Fruit fly (Drosophila melanogaster): ENCODE measurements around the gene ntc.

ntc gene

dm6 chr3L:3765782-3766520 lies 40.3 kb downstream of the ntc start (continued):
- TF ChIP-seq hbn (GFP tag; IDR thresholded peaks at IDR 0.05; ENCODE audit: partially characterized antibody) (no peak), CG30431 (GFP tag; optimal IDR thresholded peaks at IDR 0.05) (peak; percentile 6), Adf1 (GFP tag; IDR thresholded peaks at IDR 0.05) (peak; percentile 39; the same call in 1 of the 2 replicates), CG4820 (GFP tag; optimal IDR thresholded peaks at IDR 0.05) (peak; percentile 32), Opbp (GFP tag; IDR thresholded peaks at IDR 0.05; ENCODE audit: partially characterized antibody) (no peak), CG12104 (GFP tag; optimal IDR thresholded peaks at IDR 0.05) (peak; percentile 29), CG9215 (GFP tag; IDR thresholded peaks at IDR 0.05) (no peak; the same call in 1 of the 2 replicates), CG3281 (GFP tag; optimal IDR thresholded peaks at IDR 0.05) (peak; percentile 42), jumu (GFP tag; optimal IDR thresholded peaks at IDR 0.05) (peak; percentile 25), scrt (GFP tag; optimal IDR thresholded peaks at IDR 0.05) (peak; percentile 52), trh (GFP tag; optimal IDR thresholded peaks at IDR 0.05) (no peak), row (GFP tag; IDR thresholded peaks at IDR 0.05) (peak; percentile 89), caup (GFP tag; optimal IDR thresholded peaks at IDR 0.05; ENCODE audit: severe bottlenecking) (peak; percentile 58), CG11696 (GFP tag; IDR thresholded peaks at IDR 0.05) (peak; percentile 42), CG7963 (GFP tag; IDR thresholded peaks at IDR 0.05; ENCODE audit: partially characterized antibody) (no peak), fd3F (GFP tag; optimal IDR thresholded peaks at IDR 0.05) (peak; percentile 82), NFAT (GFP tag; IDR thresholded peaks at IDR 0.05) (0 out of 2 replicates have a peak, but pooled peaks have one; percentile 5), CG16815 (GFP tag; optimal IDR thresholded peaks at IDR 0.05) (peak; percentile 33), insv (GFP tag; optimal IDR thresholded peaks at IDR 0.05) (no peak), lov (optimal IDR thresholded peaks at IDR 0.05) (no peak), lov (GFP tag; IDR thresholded peaks at IDR 0.05) (no peak), pb (GFP tag; optimal IDR thresholded peaks at IDR 0.05) (no peak), CG10209 (GFP tag; optimal IDR thresholded peaks at IDR 0.05) (peak; percentile 75), CG1792 (GFP tag; optimal IDR thresholded peaks at IDR 0.05) (no peak), CG16863 (GFP tag; optimal IDR thresholded peaks at IDR 0.05) (no peak), CG6654 (GFP tag; optimal IDR thresholded peaks at IDR 0.05) (peak; percentile 30), ind (GFP tag; optimal IDR thresholded peaks at IDR 0.05) (peak; percentile 44), dati (GFP tag; IDR thresholded peaks at IDR 0.05) (no peak), CG2875 (GFP tag; optimal IDR thresholded peaks at IDR 0.05) (peak; percentile 52), kni (GFP tag; optimal IDR thresholded peaks at IDR 0.05) (peak; percentile 49), pita (GFP tag; optimal IDR thresholded peaks at IDR 0.05) (no peak), CG9876 (GFP tag; optimal IDR thresholded peaks at IDR 0.05) (no peak), sug (tag; optimal IDR thresholded peaks at IDR 0.05) (peak; percentile 66), Sin3A (optimal IDR thresholded peaks at IDR 0.05) (no peak), CG12942 (GFP tag; optimal IDR thresholded peaks at IDR 0.05) (peak; percentile 8), tup (GFP tag; optimal IDR thresholded peaks at IDR 0.05) (no peak), Abd-B (GFP tag; optimal IDR thresholded peaks at IDR 0.05) (peak; percentile 70), CG1603 (tag; optimal IDR thresholded peaks at IDR 0.05) (no peak), NC2α (GFP tag; optimal IDR thresholded peaks at IDR 0.05) (no peak), CG7839 (tag; optimal IDR thresholded peaks at IDR 0.05) (peak; percentile 85), CG32532 (GFP tag; IDR thresholded peaks at IDR 0.05) (peak; percentile 81), CG31441 (GFP tag; IDR thresholded peaks at IDR 0.05) (peak; percentile 86), dysf (GFP tag; IDR thresholded peaks at IDR 0.05) (peak; percentile 78), CG17328 (GFP tag; IDR thresholded peaks at IDR 0.05) (peak; percentile 79), CG10565 (GFP tag; optimal IDR thresholded peaks at IDR 0.05) (no peak), CG6791 (GFP tag; IDR thresholded peaks at IDR 0.05; ENCODE audit: partially characterized antibody) (no peak), Taf1 (GFP tag; IDR thresholded peaks at IDR 0.05) (peak; percentile 49; the same call in 1 of the 2 replicates), CG15011 (GFP tag; optimal IDR thresholded peaks at IDR 0.05) (peak; percentile 39), ftz-f1 (GFP tag; optimal IDR thresholded peaks at IDR 0.05) (peak; percentile 7), zen2 (GFP tag; IDR thresholded peaks at IDR 0.05; ENCODE audit: partially characterized antibody) (peak; percentile 29; the same call in 1 of the 3 replicates)
